Worm (Caenorhabditis elegans) whole organism, mixed stage, embryonic: ENCODE data around the gene anp-1.

Experiments used
- lin-13 ChIP-seq: fragments of 150-350 bp; optimal IDR thresholded peaks from 2 replicates; lab custom pipeline; 2014; ENCODE audit warnings: missing biosample characterization, missing genetic modification characterization
- nhr-12 ChIP-seq: fragments of 150-350 bp; optimal IDR thresholded peaks from 2 replicates; lab custom pipeline; 2014; ENCODE audit warnings: missing biosample characterization, missing genetic modification characterization
- unc-120 ChIP-seq: sonication (generic microtip); optimal IDR thresholded peaks from 2 replicates; lab custom pipeline; 2017; ENCODE audit warnings: missing genetic modification characterization, missing compliant biosample characterization; ENCODE audit not compliant: poor library complexity, severe bottlenecking

ce11 chrV:12852355-12852754 is 6.9 kb upstream of the anp-1 start:
- TF ChIP-seq nhr-12 (tag; lab: Kevin White, UChicago) (no peak), unc-120 (no peak), lin-13 (no peak)
